Worm (Caenorhabditis elegans): ENCODE results near the gene clec-142.

Gene clec-142

DNA sequence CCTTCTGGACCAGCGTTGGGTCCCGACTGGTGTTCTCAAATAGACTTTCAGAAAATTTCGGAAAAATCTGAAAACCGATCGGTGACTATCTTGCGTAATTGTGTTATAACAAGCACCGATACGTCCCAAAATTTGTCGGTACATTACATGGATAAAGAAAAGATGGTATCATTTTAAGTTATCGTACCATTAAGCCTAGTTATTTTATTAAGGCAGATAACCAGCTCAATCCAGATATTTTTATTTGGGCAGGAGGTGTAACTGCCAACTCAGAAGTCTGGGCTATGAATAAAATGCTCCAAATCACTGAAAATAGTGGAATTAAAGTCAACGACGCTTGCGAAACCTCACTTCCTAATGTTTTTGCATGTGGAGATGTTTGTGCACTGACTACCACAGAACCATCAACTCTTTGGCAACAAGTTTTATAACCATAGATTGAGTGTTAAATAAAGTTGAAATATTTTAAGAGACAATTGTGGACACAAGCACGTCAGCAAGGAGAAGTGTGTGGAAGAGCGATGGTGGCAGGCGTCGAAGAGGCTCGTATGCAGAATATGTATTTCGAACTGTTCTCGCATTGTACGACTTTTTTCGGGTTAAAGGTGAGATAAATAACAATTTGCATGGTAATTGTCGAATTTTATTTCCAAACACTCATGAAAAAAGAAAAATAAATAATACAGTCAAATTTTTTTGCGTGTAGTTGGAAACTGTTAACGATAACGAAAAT, 47.9 kb downstream of the clec-142 start (continued):
- TF ChIP-seq pha-4 (tag; optimal IDR thresholded peaks at IDR 0.05): no peak
- no peak for TF ChIP-seq F55B11.4 (tag; optimal IDR thresholded peaks at IDR 0.05; ENCODE audit: borderline replicate concordance, insufficient read depth)
- no peak for TF ChIP-seq bed-2 (GFP tag; IDR thresholded peaks at IDR 0.05)
- peak; percentile 73 for TF ChIP-seq hrde-1 (tag; optimal IDR thresholded peaks at IDR 0.05; ENCODE audit: borderline replicate concordance)
- peak; percentile 10 for TF ChIP-seq hmg-1.2 (GFP tag; IDR thresholded peaks at IDR 0.05)
- no peak for TF ChIP-seq Y56A3A.18 (GFP tag; IDR thresholded peaks at IDR 0.05)
- no peak for TF ChIP-seq cebp-1 (GFP tag; IDR thresholded peaks at IDR 0.05)
- peak; percentile 18 for TF ChIP-seq cebp-1 (tag; optimal IDR thresholded peaks at IDR 0.05)
- TF ChIP-seq ccch-3 (GFP tag; optimal IDR thresholded peaks at IDR 0.05): no peak
- peak; percentile 85 for TF ChIP-seq madf-3 (GFP tag; IDR thresholded peaks at IDR 0.05)
- TF ChIP-seq F49E8.2 (tag; optimal IDR thresholded peaks at IDR 0.05; ENCODE audit: insufficient read depth): peak; percentile 78
- no peak for TF ChIP-seq ZK185.1 (tag; optimal IDR thresholded peaks at IDR 0.05; ENCODE audit: poor library complexity, severe bottlenecking)
- TF ChIP-seq repo-1 (tag; optimal IDR thresholded peaks at IDR 0.05): peak; percentile 34
- no peak for TF ChIP-seq K11D2.4 (GFP tag; IDR thresholded peaks at IDR 0.05)
- TF ChIP-seq D2030.7 (GFP tag; IDR thresholded peaks at IDR 0.05): peak; percentile 37; the same call in 1 of the 2 replicates
- TF ChIP-seq nfyb-1 (GFP tag; IDR thresholded peaks at IDR 0.05): 0 out of 2 replicates have a peak, but pooled peaks have one; percentile 56
- TF ChIP-seq C17E4.6 (GFP tag; IDR thresholded peaks at IDR 0.05): 0 out of 2 replicates have a peak, but pooled peaks have one; percentile 5
- no peak for TF ChIP-seq ekl-4 (GFP tag; IDR thresholded peaks at IDR 0.05)
- 0 out of 2 replicates have a peak, but pooled peaks have one; percentile 34 for TF ChIP-seq ztf-25 (GFP tag; IDR thresholded peaks at IDR 0.05)
- TF ChIP-seq nhr-27 (tag; optimal IDR thresholded peaks at IDR 0.05): no peak
- no peak for TF ChIP-seq F39B2.1 (GFP tag; IDR thresholded peaks at IDR 0.05)
- TF ChIP-seq unc-130 (GFP tag; optimal IDR thresholded peaks at IDR 0.05): peak; percentile 38
- TF ChIP-seq F23B12.7 (tag; optimal IDR thresholded peaks at IDR 0.05; ENCODE audit: insufficient read depth): no peak

DNA sequence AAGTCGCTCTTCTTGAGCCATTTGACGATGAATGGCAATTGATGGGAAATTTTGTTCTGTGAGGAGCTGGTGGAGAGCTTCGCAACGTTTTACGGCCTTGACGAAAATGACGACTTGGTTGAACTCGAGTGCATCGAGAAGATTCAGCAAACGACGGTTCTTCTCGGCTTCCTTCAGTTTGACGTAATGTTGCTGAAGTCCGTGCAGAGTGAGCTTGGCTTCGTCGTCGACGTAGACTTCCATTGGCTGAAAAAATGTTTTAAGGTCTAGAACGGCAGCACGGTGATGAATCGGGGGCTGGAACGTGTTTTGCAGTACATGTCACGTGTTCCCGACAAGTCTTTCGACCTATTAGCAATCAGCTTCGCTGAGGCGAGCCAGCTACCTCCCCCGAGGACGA, 49.0 kb downstream of the clec-142 start:
- TF ChIP-seq ama-1 (optimal IDR thresholded peaks at IDR 0.05) (no peak), ama-1 (GFP tag; optimal IDR thresholded peaks at IDR 0.05) (peak in 1 of 2 experiments; percentile 28), F33H1.4 (GFP tag; IDR thresholded peaks at IDR 0.05) (no peak)

DNA sequence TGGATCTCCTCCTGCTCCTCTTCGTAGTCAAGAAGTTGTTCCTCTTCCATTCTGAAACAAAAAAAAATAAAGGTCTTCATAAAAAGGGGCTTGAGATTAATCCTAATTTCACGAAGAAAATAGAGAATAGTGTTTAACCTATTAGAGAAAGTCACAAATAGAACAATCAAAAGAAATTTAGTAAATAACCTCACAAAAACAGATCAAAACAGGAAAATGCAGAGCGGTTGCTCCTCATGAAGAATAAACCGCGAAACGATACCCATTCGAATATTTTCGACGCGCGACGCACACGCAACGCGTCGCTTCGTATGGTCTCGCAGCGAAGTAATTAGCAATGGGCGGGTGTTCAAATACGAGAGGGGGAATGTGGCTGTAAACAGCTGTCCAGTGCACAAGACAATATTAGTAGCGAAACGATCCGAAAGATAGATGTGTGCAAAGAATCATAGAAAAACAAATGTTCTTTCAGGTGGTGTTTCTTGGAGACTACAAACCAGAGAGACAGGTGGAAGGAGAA, 50.4 kb downstream of the clec-142 start, which contains the start of gene hel-1:
Gene hel-1, minus strand, starts transcription at position 51 of the 520 bp plus-strand sequence.
- no peak for TF ChIP-seq hmg-20 (GFP tag; IDR thresholded peaks at IDR 0.05)
- TF ChIP-seq ceh-100 (GFP tag; IDR thresholded peaks at IDR 0.05): peak; percentile 37; the same call in 1 of the 2 replicates
- peak; percentile 86 for TF ChIP-seq attf-5 (GFP tag; optimal IDR thresholded peaks at IDR 0.05)
- no peak for TF ChIP-seq nfya-2 (GFP tag; IDR thresholded peaks at IDR 0.05)
- no peak for TF ChIP-seq ama-1 (optimal IDR thresholded peaks at IDR 0.05)
- TF ChIP-seq ama-1 (GFP tag; optimal IDR thresholded peaks at IDR 0.05): no peak
- peak; percentile 91 for TF ChIP-seq F33H1.4 (GFP tag; IDR thresholded peaks at IDR 0.05)
- no peak for TF ChIP-seq bed-1 (GFP tag; IDR thresholded peaks at IDR 0.05)
- no peak for TF ChIP-seq F22D6.2 (tag; optimal IDR thresholded peaks at IDR 0.05)
- no peak for TF ChIP-seq tbx-9 (tag; optimal IDR thresholded peaks at IDR 0.05; ENCODE audit: borderline replicate concordance)
- TF ChIP-seq atf-7 (tag; optimal IDR thresholded peaks at IDR 0.05): no peak
- no peak for TF ChIP-seq gei-17 (GFP tag; optimal IDR thresholded peaks at IDR 0.05)
- no peak for TF ChIP-seq nfya-1 (tag; optimal IDR thresholded peaks at IDR 0.05; ENCODE audit: borderline replicate concordance, insufficient read depth)
- peak; percentile 54 for TF ChIP-seq tbp1 (GFP tag; optimal IDR thresholded peaks at IDR 0.05)
- TF ChIP-seq zfh-2 (GFP tag; conservative IDR thresholded peaks at IDR 0.05): no peak
- TF ChIP-seq mxl-1 (tag; optimal IDR thresholded peaks at IDR 0.05): no peak
- TF ChIP-seq hmg-1.2 (GFP tag; IDR thresholded peaks at IDR 0.05): peak; percentile 55; the same call in 1 of the 2 replicates
- no peak for TF ChIP-seq hlh-26 (GFP tag; conservative IDR thresholded peaks at IDR 0.05)
- no peak for TF ChIP-seq ztf-18 (tag; optimal IDR thresholded peaks at IDR 0.05)
- peak; percentile 42; the same call in 1 of the 2 replicates for TF ChIP-seq dox-1 (GFP tag; IDR thresholded peaks at IDR 0.05)
- TF ChIP-seq D2030.7 (GFP tag; IDR thresholded peaks at IDR 0.05): peak; percentile 46; the same call in 1 of the 2 replicates
- TF ChIP-seq dpl-1 (GFP tag; optimal IDR thresholded peaks at IDR 0.05): peak; percentile 83
- TF ChIP-seq ceh-27 (GFP tag; optimal IDR thresholded peaks at IDR 0.05): peak; percentile 79

Data from whole organism, young adult.